Worm (Caenorhabditis elegans) whole organism, mixed stage, embryonic: ENCODE data around the gene F01D4.5.

Source experiments
- ceh-39 ChIP-seq: fragments of 150-350 bp; optimal IDR thresholded peaks from 2 replicates; lab custom pipeline; 2014; ENCODE audit warnings: missing biosample characterization, missing genetic modification characterization
- ces-1 ChIP-seq: fragments of 150-350 bp; optimal IDR thresholded peaks from 2 replicates; lab custom pipeline; 2014; ENCODE audit warnings: missing biosample characterization, missing genetic modification reagents, missing genetic modification characterization
- elt-3 ChIP-seq: fragments of 150-350 bp; optimal IDR thresholded peaks from 2 replicates; lab custom pipeline; 2014; ENCODE audit warnings: missing biosample characterization, missing genetic modification characterization
- lsy-2 ChIP-seq: fragments of 150-350 bp; optimal IDR thresholded peaks from 2 replicates; lab custom pipeline; 2014; ENCODE audit warnings: missing biosample characterization, missing genetic modification characterization
- mab-5 ChIP-seq: fragments of 150-350 bp; optimal IDR thresholded peaks from 2 replicates; lab custom pipeline; 2014; ENCODE audit warnings: missing biosample characterization, missing genetic modification characterization
- nhr-12 ChIP-seq: fragments of 150-350 bp; optimal IDR thresholded peaks from 2 replicates; lab custom pipeline; 2014; ENCODE audit warnings: missing biosample characterization, missing genetic modification characterization
- unc-120 ChIP-seq: sonication (generic microtip); optimal IDR thresholded peaks from 2 replicates; lab custom pipeline; 2017; ENCODE audit warnings: missing genetic modification characterization, missing compliant biosample characterization; ENCODE audit not compliant: poor library complexity, severe bottlenecking
- unc-62 ChIP-seq: fragments of 150-350 bp; optimal IDR thresholded peaks from 2 replicates; lab custom pipeline; 2014; ENCODE audit warnings: missing biosample characterization, missing genetic modification reagents, missing genetic modification characterization

- no peak for TF ChIP-seq unc-62
- no peak for TF ChIP-seq unc-120 (tag; lab: Kevin White, UChicago)
- TF ChIP-seq nhr-12 (tag; lab: Kevin White, UChicago): no peak
- TF ChIP-seq ceh-39 (tag; lab: Kevin White, UChicago): no peak
- TF ChIP-seq lsy-2 (tag; lab: Kevin White, UChicago): no peak
- no peak for TF ChIP-seq mab-5 (tag; lab: Kevin White, UChicago)
- no peak for TF ChIP-seq ces-1
- no peak for TF ChIP-seq elt-3 (tag; lab: Kevin White, UChicago)
Observed at ce11 chrIV:10461767-10462166, 21.7 kb downstream of the F01D4.5 start, which contains the start of gene mec-3.
